Fruit fly (Drosophila melanogaster) whole organism, embryonic: ENCODE data around the gene rgn.
A peak's percentile ranks its signal among the peaks of the same experiment; 100 is the strongest.

Source experiments
- ATbp ChIP-seq: fragments of 200-800 bp; sonication (Bioruptor generic); optimal IDR thresholded peaks from 2 replicates; lab custom pipeline; 2017; ENCODE audit warnings: missing biosample characterization, mild to moderate bottlenecking, missing genetic modification characterization, missing genetic modification reagents
- Ada2b ChIP-seq: fragments of 200-800 bp; sonication (Bioruptor generic); IDR thresholded peaks from 2 replicates; pipeline ENCODE4 v1.3.6; 2022; ENCODE audit warnings: missing biosample characterization, missing genetic modification characterization
- Adf1 ChIP-seq: fragments of 200-800 bp; sonication (Bioruptor generic); IDR thresholded peaks from 2 replicates; pipeline ENCODE4 v1.3.6; 2022; ENCODE audit warnings: missing biosample characterization, missing genetic modification characterization
- Aef1 ChIP-seq: fragments of 200-800 bp; sonication (Bioruptor generic); IDR thresholded peaks from 3 replicates; pipeline ENCODE4 v1.3.6; 2022; ENCODE audit warnings: missing biosample characterization, missing genetic modification characterization
- Atf3 ChIP-seq: fragments of 200-800 bp; sonication (Bioruptor generic); optimal IDR thresholded peaks from 3 replicates; lab custom pipeline; 2016; ENCODE audit warnings: missing biosample characterization, missing genetic modification characterization
- Atf6 ChIP-seq: fragments of 200-800 bp; sonication (Bioruptor generic); IDR thresholded peaks from 2 replicates; pipeline ENCODE4 v1.3.6; 2022; ENCODE audit warnings: missing biosample characterization, missing genetic modification characterization
- Bdp1 ChIP-seq: fragments of 200-800 bp; sonication (Bioruptor generic); optimal IDR thresholded peaks from 3 replicates; lab custom pipeline; 2016; ENCODE audit warnings: missing biosample characterization, missing genetic modification characterization
- Blimp-1 ChIP-seq: fragments of 200-800 bp; sonication (Bioruptor generic); optimal IDR thresholded peaks from 3 replicates; lab custom pipeline; 2018; ENCODE audit warnings: missing biosample characterization, missing genetic modification characterization, mild to moderate bottlenecking, moderate library complexity, missing genetic modification reagents
- CG10267 ChIP-seq: fragments of 200-800 bp; sonication (Bioruptor generic); optimal IDR thresholded peaks from 2 replicates; lab custom pipeline; 2018; ENCODE audit warnings: missing biosample characterization, mild to moderate bottlenecking, missing genetic modification characterization, moderate library complexity
- CG12744 ChIP-seq: fragments of 200-800 bp; sonication (Bioruptor generic); optimal IDR thresholded peaks from 2 replicates; lab custom pipeline; 2016; ENCODE audit warnings: missing biosample characterization, missing genetic modification characterization
- CG12769 ChIP-seq: fragments of 200-800 bp; sonication (Bioruptor generic); optimal IDR thresholded peaks from 2 replicates; lab custom pipeline; 2019; ENCODE audit warnings: missing biosample characterization, mild to moderate bottlenecking, missing genetic modification characterization, moderate library complexity
- CG13287 ChIP-seq: fragments of 200-800 bp; sonication (Bioruptor generic); IDR thresholded peaks from 2 replicates; pipeline ENCODE4 v1.3.6; 2022; ENCODE audit warnings: missing biosample characterization, missing genetic modification characterization; ENCODE audit not compliant: partially characterized antibody
- CG14710 ChIP-seq: fragments of 200-800 bp; sonication (Bioruptor generic); optimal IDR thresholded peaks from 3 replicates; lab custom pipeline; 2019; ENCODE audit warnings: missing biosample characterization, mild to moderate bottlenecking, missing genetic modification characterization, moderate library complexity
- CG17328 ChIP-seq: fragments of 200-800 bp; sonication (Bioruptor generic); IDR thresholded peaks from 2 replicates; pipeline ENCODE4 v1.3.6; 2022; ENCODE audit warnings: missing biosample characterization, missing genetic modification characterization
- CG17912 ChIP-seq: fragments of 200-800 bp; sonication (Bioruptor generic); optimal IDR thresholded peaks from 2 replicates; lab custom pipeline; 2018; ENCODE audit warnings: missing biosample characterization, mild to moderate bottlenecking, missing genetic modification characterization
- CG1792 ChIP-seq: fragments of 200-800 bp; sonication (Bioruptor generic); optimal IDR thresholded peaks from 2 replicates; lab custom pipeline; 2016; ENCODE audit warnings: missing biosample characterization, missing genetic modification characterization
- CG2199 ChIP-seq: fragments of 200-800 bp; sonication (Bioruptor generic); IDR thresholded peaks from 3 replicates; pipeline ENCODE4 v1.3.6; 2022; ENCODE audit warnings: missing biosample characterization, missing genetic modification characterization
- CG3407 ChIP-seq: fragments of 200-800 bp; sonication (Bioruptor generic); optimal IDR thresholded peaks from 2 replicates; lab custom pipeline; 2018; ENCODE audit warnings: missing biosample characterization, mild to moderate bottlenecking, missing genetic modification characterization
- CG8478 ChIP-seq: fragments of >200 bp; optimal IDR thresholded peaks from 2 replicates; lab custom pipeline; 2018
- CG9727 ChIP-seq: fragments of 200-800 bp; sonication (Bioruptor generic); optimal IDR thresholded peaks from 3 replicates; lab custom pipeline; 2017; ENCODE audit warnings: missing biosample characterization, mild to moderate bottlenecking, missing genetic modification characterization
- D19A ChIP-seq: fragments of 200-800 bp; optimal IDR thresholded peaks from 3 replicates; lab custom pipeline; 2019; ENCODE audit warnings: missing biosample characterization, mild to moderate bottlenecking, missing genetic modification characterization, moderate library complexity
- Deaf1 ChIP-seq: fragments of 200-800 bp; optimal IDR thresholded peaks from 3 replicates; lab custom pipeline; 2019; ENCODE audit warnings: missing biosample characterization, mild to moderate bottlenecking, missing genetic modification characterization, moderate library complexity
- Dll ChIP-seq: fragments of 200-800 bp; sonication (Bioruptor generic); IDR thresholded peaks from 4 replicates; pipeline ENCODE4 v1.3.6; 2022; ENCODE audit warnings: missing biosample characterization, missing genetic modification characterization; ENCODE audit not compliant: partially characterized antibody
- Ets65A ChIP-seq: fragments of 200-800 bp; sonication (Bioruptor generic); peaks from one replicate; lab custom pipeline; 2016; ENCODE audit warnings: missing biosample characterization, missing genetic modification characterization
- Lim3 ChIP-seq: fragments of 200-800 bp; sonication (Bioruptor generic); IDR thresholded peaks from 2 replicates; pipeline ENCODE4 v1.3.6; 2022; ENCODE audit warnings: missing biosample characterization, missing genetic modification characterization
- Med ChIP-seq: fragments of 200-800 bp; sonication (Bioruptor generic); peaks from one replicate; lab custom pipeline; 2016; ENCODE audit warnings: missing biosample characterization, missing genetic modification characterization, mild to moderate bottlenecking, inconsistent platforms, moderate library complexity
- Nf-YB ChIP-seq: fragments of 200-800 bp; sonication (Bioruptor generic); optimal IDR thresholded peaks from 3 replicates; lab custom pipeline; 2019; ENCODE audit warnings: missing biosample characterization, mild to moderate bottlenecking, missing genetic modification characterization, moderate library complexity
- amos ChIP-seq: fragments of 200-800 bp; sonication (Bioruptor generic); IDR thresholded peaks from 2 replicates; pipeline ENCODE4 v1.3.6; 2022; ENCODE audit warnings: missing biosample characterization, missing genetic modification characterization; ENCODE audit not compliant: partially characterized antibody
- ash1 ChIP-seq: fragments of 200-800 bp; sonication (Bioruptor generic); optimal IDR thresholded peaks from 2 replicates; lab custom pipeline; 2018; ENCODE audit warnings: missing biosample characterization, mild to moderate bottlenecking, missing genetic modification characterization
- bab2 ChIP-seq: fragments of 200-800 bp; sonication (Bioruptor generic); optimal IDR thresholded peaks from 2 replicates; lab custom pipeline; 2016; ENCODE audit warnings: missing biosample characterization, missing genetic modification characterization
- cad ChIP-seq: fragments of >200 bp; optimal IDR thresholded peaks from 2 replicates; lab custom pipeline; 2017; ENCODE audit warnings: missing biosample characterization, missing genetic modification characterization
- chinmo ChIP-seq: fragments of 200-800 bp; sonication (Bioruptor generic); IDR thresholded peaks from 4 replicates; pipeline ENCODE4 v1.3.6; 2022; ENCODE audit warnings: missing biosample characterization, missing genetic modification characterization; ENCODE audit not compliant: partially characterized antibody
- crol ChIP-seq: fragments of 200-800 bp; sonication (Bioruptor generic); IDR thresholded peaks from 2 replicates; pipeline ENCODE4 v1.3.6; 2022; ENCODE audit warnings: missing biosample characterization, missing genetic modification characterization
- dati ChIP-seq: fragments of 200-800 bp; sonication (Bioruptor generic); IDR thresholded peaks from 2 replicates; pipeline ENCODE4 v1.3.6; 2022; ENCODE audit warnings: missing biosample characterization, missing genetic modification characterization
- dpn ChIP-seq, 2 experiments: fragments of 200-800 bp; sonication (Bioruptor generic); optimal IDR thresholded peaks; 3 replicates each; lab custom pipeline; 2016; ENCODE audit warnings: missing biosample characterization in 2 of 2, missing genetic modification characterization in 2 of 2
- eve ChIP-seq, 2 experiments: fragments of >200 bp; optimal IDR thresholded peaks; 2 replicates each; lab custom pipeline; 2017; ENCODE audit warnings: missing biosample characterization in 2 of 2, missing genetic modification characterization in 2 of 2
- gsb ChIP-seq: fragments of 200-800 bp; sonication (Bioruptor generic); IDR thresholded peaks from 2 replicates; pipeline ENCODE4 v1.3.6; 2022; ENCODE audit warnings: missing biosample characterization, missing genetic modification characterization
- gsb-n ChIP-seq: fragments of 200-800 bp; sonication (Bioruptor generic); optimal IDR thresholded peaks from 3 replicates; lab custom pipeline; 2018; ENCODE audit warnings: missing biosample characterization, mild to moderate bottlenecking, missing genetic modification characterization
- kni ChIP-seq: fragments of 200-800 bp; sonication (Bioruptor generic); optimal IDR thresholded peaks from 3 replicates; lab custom pipeline; 2017; ENCODE audit warnings: mild to moderate bottlenecking, missing biosample characterization, missing genetic modification reagents, missing genetic modification characterization
- org-1 ChIP-seq: fragments of 200-800 bp; sonication (Bioruptor generic); optimal IDR thresholded peaks from 2 replicates; lab custom pipeline; 2017; ENCODE audit warnings: missing biosample characterization, missing genetic modification characterization
- tio ChIP-seq: fragments of 200-800 bp; sonication (Bioruptor generic); optimal IDR thresholded peaks from 2 replicates; lab custom pipeline; 2017; ENCODE audit warnings: missing biosample characterization, missing genetic modification characterization, inconsistent platforms
- ttk ChIP-seq: fragments of 200-800 bp; sonication (Bioruptor generic); IDR thresholded peaks from 2 replicates; pipeline ENCODE4 v2.1.2; 2022; ENCODE audit warnings: missing biosample characterization, missing genetic modification characterization
- vnd ChIP-seq: fragments of 200-800 bp; sonication (Bioruptor generic); IDR thresholded peaks from 3 replicates; pipeline ENCODE4 v1.3.6; 2022; ENCODE audit warnings: missing biosample characterization, missing genetic modification characterization; ENCODE audit not compliant: partially characterized antibody
- vvl ChIP-seq: fragments of 200-800 bp; sonication (Bioruptor generic); IDR thresholded peaks from 2 replicates; pipeline ENCODE4 v1.3.6; 2022; ENCODE audit warnings: missing biosample characterization, missing genetic modification characterization

Gene rgn

dm6 chr3L:21460149-21460873 lies 78.0 kb downstream of the rgn start (continued):
- TF ChIP-seq CG12744 (GFP tag; lab: Kevin White, UChicago): no peak
- TF ChIP-seq kni (GFP tag; lab: Kevin White, UChicago): peak; percentile 23
- peak; percentile 70 for TF ChIP-seq Med (GFP tag; lab: Kevin White, UChicago)
- 0 out of 3 replicates have a peak, but pooled peaks have one; percentile 7 for TF ChIP-seq CG2199 (GFP tag; lab: Robert Waterston, UW)
- TF ChIP-seq tio: no peak
- TF ChIP-seq vnd (GFP tag; lab: Robert Waterston, UW): no peak
- TF ChIP-seq Blimp-1 (GFP tag; lab: Kevin White, UChicago): no peak
- TF ChIP-seq Atf3 (GFP tag; lab: Kevin White, UChicago): no peak
- TF ChIP-seq ash1: no peak
- no peak for TF ChIP-seq gsb
- no peak for TF ChIP-seq CG3407 (GFP tag; lab: Kevin White, UChicago)
- TF ChIP-seq CG13287 (GFP tag; lab: Robert Waterston, UW): no peak
- TF ChIP-seq CG17912 (GFP tag; lab: Kevin White, UChicago): no peak
- TF ChIP-seq Ets65A (GFP tag; lab: Kevin White, UChicago): no peak
- TF ChIP-seq eve (GFP tag; optimal IDR thresholded peaks at IDR 0.05; lab: Kevin White, UChicago): no peak
- no peak for TF ChIP-seq gsb-n (tag; lab: Kevin White, UChicago)
- peak; percentile 3 for TF ChIP-seq Deaf1 (tag; lab: Kevin White, UChicago)
- peak; percentile 89 for TF ChIP-seq Adf1 (GFP tag; lab: Robert Waterston, UW)
- TF ChIP-seq Aef1: no peak
- no peak for TF ChIP-seq CG8478 (lab: Kevin White, UChicago)
- no peak for TF ChIP-seq CG10267
- no peak for TF ChIP-seq CG14710
- TF ChIP-seq ttk (GFP tag; lab: Robert Waterston, UW): no peak
- no peak for TF ChIP-seq Lim3
- TF ChIP-seq Atf6 (GFP tag; lab: Robert Waterston, UW): no peak
- TF ChIP-seq D19A (tag; lab: Kevin White, UChicago): no peak
- TF ChIP-seq cad (GFP tag; lab: Kevin White, UChicago): no peak
- peak; percentile 8; the same call in 1 of the 2 replicates for TF ChIP-seq CG17328 (GFP tag; lab: Robert Waterston, UW)
- TF ChIP-seq vvl (GFP tag; lab: Robert Waterston, UW): peak; percentile 77
- TF ChIP-seq dati (GFP tag; lab: Robert Waterston, UW): no peak
- no peak for TF ChIP-seq dpn (GFP tag; optimal IDR thresholded peaks at IDR 0.05; lab: Kevin White, UChicago)
- TF ChIP-seq Dll: 0 out of 4 replicates have a peak, but pooled peaks have one; percentile 18
- TF ChIP-seq crol (GFP tag; lab: Robert Waterston, UW): peak; percentile 65
- no peak for TF ChIP-seq ATbp (GFP tag; lab: Kevin White, UChicago)
- TF ChIP-seq bab2: no peak
- TF ChIP-seq Bdp1 (GFP tag; lab: Kevin White, UChicago): no peak
- 0 out of 2 replicates have a peak, but pooled peaks have one; percentile 13 for TF ChIP-seq amos
- no peak for TF ChIP-seq org-1
- TF ChIP-seq CG12769: peak; percentile 26
- peak; percentile 93 for TF ChIP-seq Nf-YB
- TF ChIP-seq chinmo (GFP tag; lab: Robert Waterston, UW): 0 out of 4 replicates have a peak, but pooled peaks have one; percentile 27
- TF ChIP-seq CG1792: no peak
- no peak for TF ChIP-seq Ada2b
- no peak for TF ChIP-seq CG9727 (GFP tag; lab: Kevin White, UChicago)
